Fruit fly (Drosophila melanogaster): ENCODE data around the gene PIP4K.

- TF ChIP-seq vri (GFP tag; optimal IDR thresholded peaks at IDR 0.05) (no peak), CG6854 (GFP tag; optimal IDR thresholded peaks at IDR 0.05) (no peak), CG6808 (GFP tag; optimal IDR thresholded peaks at IDR 0.05) (no peak)
These were observed 38.1 kb upstream of the PIP4K start for dm6 chr4:1234749-1235148.

Data from whole organism, prepupa.